Worm (Caenorhabditis elegans) whole organism, L3 larva: ENCODE data around the gene immp-2.

Experiments
- R02D3.7 ChIP-seq: fragments of 150-350 bp; optimal IDR thresholded peaks from 2 replicates; lab custom pipeline; 2014; ENCODE audit warnings: missing biosample characterization, missing genetic modification characterization
- ZK546.5 ChIP-seq: sonication (generic microtip); optimal IDR thresholded peaks from 2 replicates; lab custom pipeline; 2017; ENCODE audit warnings: missing biosample characterization, missing genetic modification characterization
- aly-2 ChIP-seq: fragments of 150-350 bp; optimal IDR thresholded peaks from 2 replicates; lab custom pipeline; 2014; ENCODE audit warnings: missing biosample characterization, missing genetic modification characterization
- ceh-16 ChIP-seq: sonication (generic microtip); optimal IDR thresholded peaks from 2 replicates; lab custom pipeline; 2017; ENCODE audit warnings: missing biosample characterization, missing genetic modification characterization
- ceh-28 ChIP-seq: fragments of 150-350 bp; optimal IDR thresholded peaks from 2 replicates; lab custom pipeline; 2014; ENCODE audit warnings: missing biosample characterization, missing genetic modification reagents, missing genetic modification characterization
- ceh-82 ChIP-seq: fragments of 150-350 bp; optimal IDR thresholded peaks from 2 replicates; lab custom pipeline; 2014; ENCODE audit warnings: missing biosample characterization, missing genetic modification characterization
- ceh-9 ChIP-seq: sonication (generic microtip); optimal IDR thresholded peaks from 2 replicates; lab custom pipeline; 2018; ENCODE audit warnings: missing biosample characterization, missing genetic modification characterization
- daf-12 ChIP-seq: fragments of 150-350 bp; optimal IDR thresholded peaks from 2 replicates; lab custom pipeline; 2014; ENCODE audit warnings: missing biosample characterization, missing genetic modification reagents, missing genetic modification characterization
- egl-27 ChIP-seq: sonication (generic microtip); optimal IDR thresholded peaks from 4 replicates; lab custom pipeline; 2017; ENCODE audit warnings: missing biosample characterization, missing genetic modification reagents, missing genetic modification characterization
- elt-1 ChIP-seq: fragments of 150-350 bp; optimal IDR thresholded peaks from 2 replicates; lab custom pipeline; 2014; ENCODE audit warnings: missing biosample characterization, missing genetic modification characterization
- elt-2 ChIP-seq: sonication (generic microtip); optimal IDR thresholded peaks from 2 replicates; lab custom pipeline; 2016; ENCODE audit warnings: missing genetic modification reagents, mild to moderate bottlenecking, missing genetic modification characterization, missing compliant biosample characterization
- elt-3 ChIP-seq, 3 experiments: fragments of 150-350 bp in 1 of 3; sonication (generic microtip) in 2 of 3; optimal IDR thresholded peaks; 2 replicates in 2 of 3; 4 replicates in 1 of 3; lab custom pipeline; 2014 to 2017; ENCODE audit warnings: missing biosample characterization in 3 of 3, missing genetic modification characterization in 3 of 3
- fkh-10 ChIP-seq: sonication (generic microtip); optimal IDR thresholded peaks from 2 replicates; lab custom pipeline; 2017; ENCODE audit warnings: missing biosample characterization, missing genetic modification reagents, missing genetic modification characterization
- fkh-2 ChIP-seq: fragments of 150-350 bp; optimal IDR thresholded peaks from 2 replicates; lab custom pipeline; 2014; ENCODE audit warnings: missing biosample characterization, missing genetic modification reagents, missing genetic modification characterization
- fos-1 ChIP-seq: fragments of 150-350 bp; optimal IDR thresholded peaks from 2 replicates; lab custom pipeline; 2014; ENCODE audit warnings: missing biosample characterization, missing genetic modification characterization
- jun-1 ChIP-seq: fragments of 150-350 bp; optimal IDR thresholded peaks from 2 replicates; lab custom pipeline; 2014; ENCODE audit warnings: missing biosample characterization, missing genetic modification reagents, missing genetic modification characterization
- lin-15B ChIP-seq: fragments of 150-350 bp; optimal IDR thresholded peaks from 2 replicates; lab custom pipeline; 2014; ENCODE audit warnings: missing biosample characterization, missing genetic modification characterization
- lin-39 ChIP-seq: fragments of 150-350 bp; optimal IDR thresholded peaks from 2 replicates; lab custom pipeline; 2018; ENCODE audit warnings: missing biosample characterization, missing genetic modification reagents, missing genetic modification characterization
- mdl-1 ChIP-seq: fragments of 150-350 bp; optimal IDR thresholded peaks from 2 replicates; lab custom pipeline; 2014; ENCODE audit warnings: missing biosample characterization, missing genetic modification characterization
- mml-1 ChIP-seq: fragments of 150-350 bp; sonication (generic microtip); optimal IDR thresholded peaks from 3 replicates; lab custom pipeline; 2014; ENCODE audit warnings: missing biosample characterization, missing genetic modification characterization
- nfya-1 ChIP-seq: sonication (generic microtip); optimal IDR thresholded peaks from 2 replicates; lab custom pipeline; 2017; ENCODE audit warnings: missing genetic modification characterization, mild to moderate bottlenecking, missing compliant biosample characterization, antibody characterized with exemption, moderate library complexity; ENCODE audit not compliant: insufficient read depth
- nhr-11 ChIP-seq: fragments of 150-350 bp; optimal IDR thresholded peaks from 2 replicates; lab custom pipeline; 2014; ENCODE audit warnings: missing biosample characterization, missing genetic modification characterization
- nhr-23 ChIP-seq: fragments of 150-350 bp; optimal IDR thresholded peaks from 2 replicates; lab custom pipeline; 2014; ENCODE audit warnings: missing biosample characterization, missing genetic modification reagents, missing genetic modification characterization
- nhr-25 ChIP-seq: sonication (generic microtip); optimal IDR thresholded peaks from 2 replicates; lab custom pipeline; 2017; ENCODE audit warnings: missing biosample characterization, missing genetic modification characterization
- nhr-28 ChIP-seq: fragments of 150-350 bp; optimal IDR thresholded peaks from 2 replicates; lab custom pipeline; 2014; ENCODE audit warnings: missing biosample characterization, missing genetic modification characterization
- nhr-67 ChIP-seq: fragments of 150-350 bp; optimal IDR thresholded peaks from 2 replicates; lab custom pipeline; 2014; ENCODE audit warnings: missing biosample characterization, missing genetic modification characterization
- nhr-77 ChIP-seq: fragments of 150-350 bp; optimal IDR thresholded peaks from 2 replicates; lab custom pipeline; 2014; ENCODE audit warnings: missing biosample characterization, missing genetic modification characterization
- pha-4 ChIP-seq: fragments of 150-350 bp; optimal IDR thresholded peaks from 2 replicates; lab custom pipeline; 2014; ENCODE audit warnings: missing biosample characterization, missing genetic modification reagents, missing genetic modification characterization
- sea-2 ChIP-seq: fragments of 150-350 bp; sonication (generic microtip); optimal IDR thresholded peaks from 4 replicates; lab custom pipeline; 2014; ENCODE audit warnings: missing biosample characterization, missing genetic modification reagents, missing genetic modification characterization
- ztf-4 ChIP-seq: fragments of 150-350 bp; optimal IDR thresholded peaks from 2 replicates; lab custom pipeline; 2014; ENCODE audit warnings: missing biosample characterization, missing genetic modification characterization

Gene immp-2

DNA sequence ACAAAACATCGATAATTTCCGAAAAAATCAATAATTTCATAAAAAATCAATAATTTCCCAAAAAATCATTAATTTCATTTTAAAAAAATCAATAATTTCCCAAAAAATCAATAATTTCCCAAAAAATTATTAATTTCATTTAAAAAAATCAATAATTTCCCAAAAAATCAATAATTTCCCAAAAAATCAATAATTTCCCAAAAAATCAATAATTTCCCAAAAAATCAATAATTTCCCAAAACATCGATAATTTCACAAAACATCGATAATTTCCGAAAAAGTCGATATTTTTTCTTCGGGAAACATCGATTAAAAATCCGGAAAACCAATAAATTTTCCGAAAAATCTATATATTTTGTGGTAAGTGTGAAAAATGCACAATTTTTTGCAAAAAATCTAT lies 27.4 kb downstream of the immp-2 start:
- TF ChIP-seq ceh-28: peak; percentile 90
- TF ChIP-seq, all 47 proteins: peak for 1; not testable (repeated sequence) for 46

ce11 chrIV:977793-978192 lies 27.9 kb downstream of the immp-2 start:
- peak; percentile 98 for TF ChIP-seq ceh-28

DNA sequence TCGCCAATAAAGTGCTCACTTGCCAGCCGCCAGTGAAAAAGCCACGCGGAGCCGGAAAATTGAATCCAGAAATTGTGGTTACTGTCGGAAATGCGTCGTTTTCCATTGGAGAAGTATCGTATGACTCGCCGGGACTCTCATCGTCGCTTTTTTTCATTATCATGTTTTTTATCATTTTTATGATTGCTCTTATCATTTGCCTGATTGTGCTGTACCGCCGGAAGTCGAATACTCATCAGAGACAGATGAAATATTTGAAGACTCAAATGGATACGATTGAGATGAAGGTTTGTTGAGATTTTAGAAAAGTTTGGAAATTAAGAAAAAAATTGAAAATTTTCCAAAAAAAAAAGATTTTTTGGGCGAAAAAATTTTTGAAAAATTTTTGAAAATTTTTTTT lies 29.3 kb downstream of the immp-2 start:
- no peak for TF ChIP-seq fkh-2 (tag; lab: Kevin White, UChicago)
- TF ChIP-seq elt-2 (tag; lab: Kevin White, UChicago): peak; percentile 55

- TF ChIP-seq ceh-28 (peak; percentile 87), pha-4 (tag; lab: Kevin White, UChicago) (no peak)
Measured at ce11 chrIV:972811-973428, 32.7 kb downstream of the immp-2 start.

- no peak for TF ChIP-seq ZK546.5 (tag; lab: Kevin White, UChicago)
- TF ChIP-seq nhr-28 (tag; lab: Kevin White, UChicago): no peak
- no peak for TF ChIP-seq fkh-10 (GFP tag; lab: Kevin White, UChicago)
- TF ChIP-seq elt-2 (tag; lab: Kevin White, UChicago): no peak
- TF ChIP-seq sea-2: no peak
- TF ChIP-seq ztf-4 (tag; lab: Kevin White, UChicago): no peak
- no peak for TF ChIP-seq daf-12 (tag; lab: Kevin White, UChicago)
- TF ChIP-seq ceh-82: no peak
- no peak for TF ChIP-seq jun-1 (tag; lab: Kevin White, UChicago)
- no peak for TF ChIP-seq ceh-16 (tag; lab: Kevin White, UChicago)
- no peak for TF ChIP-seq nhr-25 (tag; lab: Kevin White, UChicago)
- TF ChIP-seq ceh-9 (tag; lab: Kevin White, UChicago): no peak
- no peak for TF ChIP-seq lin-39 (tag; lab: Kevin White, UChicago)
- TF ChIP-seq lin-15B (tag; lab: Kevin White, UChicago): no peak
- TF ChIP-seq nfya-1 (tag; lab: Kevin White, UChicago): no peak
- TF ChIP-seq nhr-11: no peak
- TF ChIP-seq ceh-28: no peak
- TF ChIP-seq mdl-1 (tag; lab: Kevin White, UChicago): no peak
- TF ChIP-seq fos-1 (tag; lab: Kevin White, UChicago): no peak
Measured at ce11 chrIV:972401-972800, 33.3 kb downstream of the immp-2 start.

ce11 chrIV:971122-971521 lies 34.5 kb downstream of the immp-2 start:
- TF ChIP-seq mdl-1 (tag; lab: Kevin White, UChicago): no peak
- no peak for TF ChIP-seq nhr-23 (tag; lab: Kevin White, UChicago)
- no peak for TF ChIP-seq elt-1 (tag; lab: Kevin White, UChicago)

DNA sequence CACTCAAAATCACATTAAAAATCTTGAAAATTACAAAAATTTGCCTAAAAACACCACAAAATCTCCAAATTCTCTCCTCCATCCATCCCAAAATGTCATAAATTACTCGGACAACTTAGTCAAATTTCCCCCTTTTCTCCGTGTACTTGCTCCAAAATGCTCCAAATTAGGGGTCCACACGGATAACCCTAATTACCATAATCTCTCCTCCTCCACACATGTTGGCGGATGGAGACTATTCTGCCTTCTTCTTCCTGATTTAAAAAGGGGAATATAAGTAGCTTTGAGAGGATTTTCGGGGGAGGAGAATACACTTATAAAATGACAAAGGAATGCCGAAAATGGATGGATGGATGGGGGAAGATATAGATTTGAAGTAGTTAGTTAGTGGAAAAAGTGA lies 43.8 kb downstream of the immp-2 start:
- TF ChIP-seq fkh-10 (GFP tag; lab: Kevin White, UChicago) (peak; percentile 14), egl-27 (no peak)
- TF ChIP-seq, all 47 proteins: peak for 1

DNA sequence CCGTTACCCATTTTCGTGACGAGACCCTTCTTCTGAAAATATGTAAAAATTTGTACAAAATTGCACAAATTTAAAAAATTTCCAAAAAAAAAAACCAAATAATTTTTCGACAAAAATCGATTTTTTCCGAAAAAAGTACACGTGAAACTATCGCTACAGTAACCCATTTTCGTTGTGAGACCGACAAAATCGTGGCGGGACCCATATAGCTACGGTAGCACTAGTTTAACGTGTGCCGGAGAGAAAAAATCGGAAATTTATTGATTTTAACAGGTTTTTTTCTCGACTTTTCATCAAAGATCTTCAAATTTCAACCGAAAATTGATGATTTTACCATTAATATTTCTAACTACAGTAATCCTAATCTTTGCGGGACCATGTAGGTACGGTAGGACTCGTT lies 45.5 kb downstream of the immp-2 start:
- no peak for TF ChIP-seq sea-2
- TF ChIP-seq mml-1 (tag; lab: Kevin White, UChicago): no peak
- no peak for TF ChIP-seq daf-12 (tag; lab: Kevin White, UChicago)
- no peak for TF ChIP-seq aly-2 (tag; lab: Kevin White, UChicago)
- no peak for TF ChIP-seq elt-3 (tag; optimal IDR thresholded peaks at IDR 0.05; lab: Kevin White, UChicago)
- no peak for TF ChIP-seq ceh-16 (tag; lab: Kevin White, UChicago)
- no peak for TF ChIP-seq nhr-25 (tag; lab: Kevin White, UChicago)
- no peak for TF ChIP-seq ceh-9 (tag; lab: Kevin White, UChicago)
- no peak for TF ChIP-seq nhr-77 (tag; lab: Kevin White, UChicago)
- TF ChIP-seq nhr-67: no peak
- no peak for TF ChIP-seq pha-4 (tag; lab: Kevin White, UChicago)
- no peak for TF ChIP-seq R02D3.7 (tag; lab: Kevin White, UChicago)
- no peak for TF ChIP-seq fkh-2 (tag; lab: Kevin White, UChicago)
